Fruit fly (Drosophila melanogaster) whole organism, wandering third instar larva: ENCODE results near the gene bon.

Experiments used
- Abd-B ChIP-seq: fragments of >200 bp; optimal IDR thresholded peaks from 2 replicates; lab custom pipeline; 2017; ENCODE audit warnings: missing biosample characterization, missing genetic modification characterization
- CG9705 ChIP-seq: fragments of 200-800 bp; sonication (Bioruptor generic); optimal IDR thresholded peaks from 2 replicates; lab custom pipeline; 2018; ENCODE audit warnings: missing biosample characterization, mild to moderate bottlenecking, missing genetic modification characterization
- CrebA ChIP-seq: fragments of 200-800 bp; sonication (Bioruptor generic); optimal IDR thresholded peaks from 2 replicates; lab custom pipeline; 2016; ENCODE audit warnings: missing biosample characterization, mild to moderate bottlenecking, missing genetic modification characterization, borderline replicate concordance
- Dfd ChIP-seq: fragments of >200 bp; optimal IDR thresholded peaks from 2 replicates; lab custom pipeline; 2017; ENCODE audit warnings: missing biosample characterization, missing genetic modification characterization
- Dif ChIP-seq: fragments of 200-275, 200-300 bp; sonication (Bioruptor generic); optimal IDR thresholded peaks from 2 replicates; lab custom pipeline; 2018; ENCODE audit warnings: missing biosample characterization, missing genetic modification characterization; ENCODE audit not compliant: partially characterized antibody
- HLH106 ChIP-seq: fragments of 200-800 bp; optimal IDR thresholded peaks from 3 replicates; lab custom pipeline; 2019; ENCODE audit warnings: missing biosample characterization, mild to moderate bottlenecking, missing genetic modification characterization, moderate library complexity
- Hnf4 ChIP-seq: fragments of 200-800 bp; sonication (Bioruptor generic); optimal IDR thresholded peaks from 2 replicates; lab custom pipeline; 2016; ENCODE audit warnings: missing biosample characterization, mild to moderate bottlenecking, missing genetic modification characterization
- Hr83 ChIP-seq: fragments of 200-300 bp; sonication (Bioruptor generic); optimal IDR thresholded peaks from 2 replicates; lab custom pipeline; 2016; ENCODE audit warnings: missing biosample characterization, mild to moderate bottlenecking, missing genetic modification characterization, moderate library complexity; ENCODE audit not compliant: poor library complexity, severe bottlenecking
- Jra ChIP-seq: sonication (Bioruptor generic); optimal IDR thresholded peaks from 2 replicates; lab custom pipeline; 2016; ENCODE audit warnings: missing biosample characterization, missing genetic modification characterization
- Mio ChIP-seq: sonication (Bioruptor generic); optimal IDR thresholded peaks from 2 replicates; lab custom pipeline; 2016; ENCODE audit warnings: missing biosample characterization, missing genetic modification characterization
- Myc ChIP-seq: fragments of >200 bp; optimal IDR thresholded peaks from 2 replicates; lab custom pipeline; 2017
- N ChIP-seq: fragments of >200 bp; optimal IDR thresholded peaks from 2 replicates; lab custom pipeline; 2018; ENCODE audit warnings: missing biosample characterization, missing external identifiers, missing genetic modification characterization
- OdsH ChIP-seq: fragments of 200-800 bp; sonication (Bioruptor generic); optimal IDR thresholded peaks from 2 replicates; lab custom pipeline; 2016; ENCODE audit warnings: missing biosample characterization, mild to moderate bottlenecking, missing genetic modification characterization
- Rel ChIP-seq, 2 experiments: fragments of 200-800 bp; sonication (Bioruptor generic) in 1 of 2; optimal IDR thresholded peaks; 2 replicates in 1 of 2; 3 replicates in 1 of 2; lab custom pipeline; 2016 to 2019; ENCODE audit warnings: mild to moderate bottlenecking in 2 of 2, missing biosample characterization in 2 of 2, missing genetic modification characterization in 2 of 2, moderate library complexity in 1 of 2
- Sp1 ChIP-seq: fragments of 200-800 bp; sonication (Bioruptor generic); optimal IDR thresholded peaks from 3 replicates; lab custom pipeline; 2019; ENCODE audit warnings: missing biosample characterization, mild to moderate bottlenecking, missing genetic modification characterization, moderate library complexity
- Vsx2 ChIP-seq: fragments of 200-300, 225-300 bp; sonication (Bioruptor generic); optimal IDR thresholded peaks from 2 replicates; lab custom pipeline; 2018; ENCODE audit warnings: missing biosample characterization, missing genetic modification characterization; ENCODE audit not compliant: partially characterized antibody
- br ChIP-seq: fragments of 200-800 bp; sonication (Bioruptor generic); optimal IDR thresholded peaks from 2 replicates; lab custom pipeline; 2016; ENCODE audit warnings: missing biosample characterization, missing genetic modification characterization
- brk ChIP-seq: fragments of 200-800 bp; sonication (Bioruptor generic); optimal IDR thresholded peaks from 2 replicates; lab custom pipeline; 2016; ENCODE audit warnings: missing biosample characterization, mild to moderate bottlenecking, missing genetic modification characterization
- dl ChIP-seq, 2 experiments: fragments of 175-275, 200-275 bp in 1 of 2; fragments of 200-275 bp in 1 of 2; sonication (Bioruptor generic); optimal IDR thresholded peaks; lab custom pipeline; 2018; ENCODE audit warnings: mild to moderate bottlenecking in 2 of 2, missing biosample characterization in 2 of 2, missing genetic modification characterization in 2 of 2, moderate library complexity in 2 of 2; ENCODE audit not compliant: partially characterized antibody in 2 of 2, insufficient read depth in 1 of 2
- dmrt93B ChIP-seq: fragments of 200-800 bp; sonication (Bioruptor generic); optimal IDR thresholded peaks from 2 replicates; lab custom pipeline; 2018; ENCODE audit warnings: missing biosample characterization, mild to moderate bottlenecking, missing genetic modification characterization
- dsf ChIP-seq: sonication (Bioruptor generic); optimal IDR thresholded peaks from 2 replicates; lab custom pipeline; 2016; ENCODE audit warnings: missing biosample characterization, missing genetic modification characterization, borderline replicate concordance
- ey ChIP-seq: fragments of 200-800 bp; sonication (Bioruptor generic); optimal IDR thresholded peaks from 2 replicates; lab custom pipeline; 2016; ENCODE audit warnings: missing biosample characterization, missing genetic modification characterization
- foxo ChIP-seq, 2 experiments: fragments of 200-800 bp; sonication (Bioruptor generic); optimal IDR thresholded peaks; 2 replicates in 1 of 2; 3 replicates in 1 of 2; lab custom pipeline; 2016 to 2017; ENCODE audit warnings: missing biosample characterization in 2 of 2, missing genetic modification characterization in 2 of 2
- fru ChIP-seq: fragments of 200-800 bp; sonication (Bioruptor generic); optimal IDR thresholded peaks from 3 replicates; lab custom pipeline; 2016; ENCODE audit warnings: missing biosample characterization, mild to moderate bottlenecking, missing genetic modification characterization
- h ChIP-seq: fragments of 200-800 bp; sonication (Bioruptor generic); optimal IDR thresholded peaks from 3 replicates; lab custom pipeline; 2016; ENCODE audit warnings: missing biosample characterization, mild to moderate bottlenecking, missing genetic modification characterization
- jim ChIP-seq: fragments of 175-275, 200-325 bp; sonication (Bioruptor generic); optimal IDR thresholded peaks from 2 replicates; lab custom pipeline; 2016; ENCODE audit warnings: missing biosample characterization, mild to moderate bottlenecking, missing genetic modification characterization
- lola ChIP-seq: fragments of >200 bp; optimal IDR thresholded peaks from 2 replicates; lab custom pipeline; 2017; ENCODE audit warnings: missing biosample characterization, missing genetic modification characterization
- psq ChIP-seq: fragments of 200-800 bp; sonication (Bioruptor generic); optimal IDR thresholded peaks from 3 replicates; lab custom pipeline; 2017; ENCODE audit warnings: missing biosample characterization, mild to moderate bottlenecking, missing genetic modification characterization, moderate library complexity
- rgr ChIP-seq: fragments of 200-800 bp; sonication (Bioruptor generic); optimal IDR thresholded peaks from 3 replicates; lab custom pipeline; 2016; ENCODE audit warnings: missing biosample characterization, mild to moderate bottlenecking, missing genetic modification characterization
- sage ChIP-seq: fragments of 200-800 bp; sonication (Bioruptor generic); optimal IDR thresholded peaks from 2 replicates; lab custom pipeline; 2016; ENCODE audit warnings: missing biosample characterization, mild to moderate bottlenecking, missing genetic modification characterization
- sv ChIP-seq: fragments of 200-800 bp; sonication (Bioruptor generic); optimal IDR thresholded peaks from 3 replicates; lab custom pipeline; 2016; ENCODE audit warnings: missing biosample characterization, missing genetic modification characterization
- tai ChIP-seq: sonication (Bioruptor generic); optimal IDR thresholded peaks from 2 replicates; lab custom pipeline; 2016; ENCODE audit warnings: missing biosample characterization, missing genetic modification characterization
- woc ChIP-seq: sonication (Bioruptor generic); optimal IDR thresholded peaks from 2 replicates; lab custom pipeline; 2016; ENCODE audit warnings: missing biosample characterization, mild to moderate bottlenecking, missing genetic modification characterization

bon gene

dm6 chr3R:20557415-20558105, 35.4 kb upstream of the bon start, which contains the start of the genes DPCoAC and CG5180:
TSS of gene DPCoAC (minus strand) at chr3R:20557667.
TSS of gene CG5180 (plus strand) at chr3R:20557930.
- no peak for TF ChIP-seq lola (GFP tag; lab: Kevin White, UChicago)
- TF ChIP-seq dl (GFP tag; optimal IDR thresholded peaks at IDR 0.05; lab: Kevin White, UChicago; ENCODE audit: insufficient read depth in 1 of 2, partially characterized antibody in 2 of 2): peak in 1 of 2 experiments; percentile 21
- peak; percentile 63 for TF ChIP-seq HLH106 (tag; lab: Kevin White, UChicago)
- TF ChIP-seq jim (GFP tag; lab: Kevin White, UChicago): peak; percentile 54
- peak; percentile 71 for TF ChIP-seq woc (GFP tag; lab: Kevin White, UChicago)
- peak; percentile 30 for TF ChIP-seq sv
- TF ChIP-seq foxo (GFP tag; optimal IDR thresholded peaks at IDR 0.05; lab: Kevin White, UChicago): peak; percentile 34 to 44
- TF ChIP-seq Myc (lab: Kevin White, UChicago): no peak
- no peak for TF ChIP-seq CrebA
- TF ChIP-seq Mio (GFP tag; lab: Kevin White, UChicago): no peak
- no peak for TF ChIP-seq Rel (GFP tag; optimal IDR thresholded peaks at IDR 0.05; lab: Kevin White, UChicago)
- TF ChIP-seq Rel (tag; optimal IDR thresholded peaks at IDR 0.05; lab: Kevin White, UChicago): peak; percentile 56
- peak; percentile 16 for TF ChIP-seq CG9705 (GFP tag; lab: Kevin White, UChicago)
- TF ChIP-seq psq: peak; percentile 77
- no peak for TF ChIP-seq sage (GFP tag; lab: Kevin White, UChicago)
- TF ChIP-seq Sp1 (GFP tag; lab: Kevin White, UChicago): peak; percentile 28
- no peak for TF ChIP-seq fru
- TF ChIP-seq dmrt93B (GFP tag; lab: Kevin White, UChicago): peak; percentile 24
- peak; percentile 72 for TF ChIP-seq Jra
- TF ChIP-seq h (GFP tag; lab: Kevin White, UChicago): peak; percentile 6
- no peak for TF ChIP-seq tai (GFP tag; lab: Kevin White, UChicago)
- TF ChIP-seq Dif (GFP tag; lab: Kevin White, UChicago): peak; percentile 53
- peak; percentile 76 for TF ChIP-seq Hnf4 (GFP tag; lab: Kevin White, UChicago)
- TF ChIP-seq N (GFP tag; lab: Kevin White, UChicago): no peak
- TF ChIP-seq, all 38 proteins: peak for 15

dm6 chr3R:20558106-20558489, 34.8 kb upstream of the bon start:
- no peak for TF ChIP-seq dmrt93B (GFP tag; lab: Kevin White, UChicago)
- no peak for TF ChIP-seq sage (GFP tag; lab: Kevin White, UChicago)
- TF ChIP-seq Vsx2 (GFP tag; lab: Kevin White, UChicago): no peak
- no peak for TF ChIP-seq dsf (GFP tag; lab: Kevin White, UChicago)
- no peak for TF ChIP-seq Abd-B (GFP tag; lab: Kevin White, UChicago)
- TF ChIP-seq foxo (GFP tag; optimal IDR thresholded peaks at IDR 0.05; lab: Kevin White, UChicago): no peak
- TF ChIP-seq Dfd: no peak
- peak; percentile 29 for TF ChIP-seq Hr83 (GFP tag; lab: Kevin White, UChicago)
- TF ChIP-seq psq: no peak
- no peak for TF ChIP-seq Rel (GFP tag; optimal IDR thresholded peaks at IDR 0.05; lab: Kevin White, UChicago)
- peak; percentile 67 for TF ChIP-seq Rel (tag; optimal IDR thresholded peaks at IDR 0.05; lab: Kevin White, UChicago)

dm6 chr3R:20560019-20560667, 32.8 kb upstream of the bon start, which contains the start of gene CG15922:
TSS of gene CG15922 (minus strand) at chr3R:20560280.
- TF ChIP-seq CrebA: no peak
- no peak for TF ChIP-seq HLH106 (tag; lab: Kevin White, UChicago)
- TF ChIP-seq br (GFP tag; lab: Kevin White, UChicago): no peak
- TF ChIP-seq dl (GFP tag; optimal IDR thresholded peaks at IDR 0.05; lab: Kevin White, UChicago; ENCODE audit: insufficient read depth in 1 of 2, partially characterized antibody in 2 of 2): no peak
- no peak for TF ChIP-seq tai (GFP tag; lab: Kevin White, UChicago)
- TF ChIP-seq Vsx2 (GFP tag; lab: Kevin White, UChicago): no peak
- TF ChIP-seq foxo (GFP tag; optimal IDR thresholded peaks at IDR 0.05; lab: Kevin White, UChicago): no peak
- TF ChIP-seq Dif (GFP tag; lab: Kevin White, UChicago): no peak
- TF ChIP-seq OdsH (GFP tag; lab: Kevin White, UChicago): no peak
- TF ChIP-seq rgr (GFP tag; lab: Kevin White, UChicago): no peak
- TF ChIP-seq sage (GFP tag; lab: Kevin White, UChicago): no peak
- TF ChIP-seq Myc (lab: Kevin White, UChicago): no peak
- TF ChIP-seq brk: no peak
- no peak for TF ChIP-seq Jra
- TF ChIP-seq ey (GFP tag; lab: Kevin White, UChicago): no peak
